Fruit fly (Drosophila melanogaster) whole organism, embryonic: ENCODE measurements around the gene Sdhaf3.

Source experiments
- Antp ChIP-seq: fragments of 200-800 bp; sonication (Bioruptor generic); optimal IDR thresholded peaks from 3 replicates; lab custom pipeline; 2016; ENCODE audit warnings: missing biosample characterization, missing genetic modification characterization
- CG10543 ChIP-seq: fragments of 200-800 bp; sonication (Bioruptor generic); optimal IDR thresholded peaks from 3 replicates; lab custom pipeline; 2017; ENCODE audit warnings: missing biosample characterization, mild to moderate bottlenecking, missing genetic modification characterization, moderate library complexity
- CG10979 ChIP-seq: fragments of 200-800 bp; sonication (Bioruptor generic); optimal IDR thresholded peaks from 2 replicates; lab custom pipeline; 2018; ENCODE audit warnings: missing biosample characterization, mild to moderate bottlenecking, missing genetic modification characterization, moderate library complexity
- CG11504 ChIP-seq: fragments of 200-800 bp; sonication (Bioruptor generic); optimal IDR thresholded peaks from 3 replicates; lab custom pipeline; 2019; ENCODE audit warnings: missing biosample characterization, mild to moderate bottlenecking, missing genetic modification characterization, moderate library complexity
- CG12071 ChIP-seq: fragments of 200-800 bp; sonication (Bioruptor generic); optimal IDR thresholded peaks from 3 replicates; lab custom pipeline; 2018; ENCODE audit warnings: missing biosample characterization, mild to moderate bottlenecking, missing genetic modification characterization
- CG12236 ChIP-seq: fragments of 200-800 bp; sonication (Bioruptor generic); optimal IDR thresholded peaks from 2 replicates; lab custom pipeline; 2016; ENCODE audit warnings: missing biosample characterization, missing genetic modification characterization
- CG1603 ChIP-seq: fragments of 200-800 bp; sonication (Bioruptor generic); optimal IDR thresholded peaks from 2 replicates; lab custom pipeline; 2019; ENCODE audit warnings: missing biosample characterization, mild to moderate bottlenecking, missing genetic modification characterization, moderate library complexity
- CG17612 ChIP-seq: fragments of 200-800 bp; sonication (Bioruptor generic); IDR thresholded peaks from 2 replicates; pipeline ENCODE4 v1.3.6; 2022; ENCODE audit warnings: missing biosample characterization, missing genetic modification characterization
- CG17829 ChIP-seq: fragments of 200-800 bp; optimal IDR thresholded peaks from 2 replicates; lab custom pipeline; 2019; ENCODE audit warnings: missing biosample characterization, mild to moderate bottlenecking, missing genetic modification characterization, moderate library complexity
- CG2202 ChIP-seq: fragments of 200-800 bp; sonication (Bioruptor generic); optimal IDR thresholded peaks from 2 replicates; lab custom pipeline; 2018; ENCODE audit warnings: missing biosample characterization, mild to moderate bottlenecking, missing genetic modification characterization
- CG2712 ChIP-seq: fragments of 200-800 bp; optimal IDR thresholded peaks from 3 replicates; lab custom pipeline; 2019; ENCODE audit warnings: missing biosample characterization, mild to moderate bottlenecking, missing genetic modification characterization, moderate library complexity
- CG31365 ChIP-seq: fragments of 200-800 bp; sonication (Bioruptor generic); optimal IDR thresholded peaks from 2 replicates; lab custom pipeline; 2018; ENCODE audit warnings: missing biosample characterization, mild to moderate bottlenecking, missing genetic modification characterization
- CG31441 ChIP-seq: fragments of 200-800 bp; sonication (Bioruptor generic); IDR thresholded peaks from 2 replicates; pipeline ENCODE4 v1.3.6; 2022; ENCODE audit warnings: missing biosample characterization, missing genetic modification characterization
- CG3163 ChIP-seq: fragments of 200-800 bp; sonication (Bioruptor generic); optimal IDR thresholded peaks from 3 replicates; lab custom pipeline; 2016; ENCODE audit warnings: missing biosample characterization, missing genetic modification characterization
- CG33213 ChIP-seq: fragments of 200-800 bp; sonication (Bioruptor generic); optimal IDR thresholded peaks from 3 replicates; lab custom pipeline; 2016; ENCODE audit warnings: missing biosample characterization, missing genetic modification characterization
- CG33557 ChIP-seq: fragments of 200-800 bp; sonication (Bioruptor generic); optimal IDR thresholded peaks from 2 replicates; lab custom pipeline; 2019; ENCODE audit warnings: missing biosample characterization, mild to moderate bottlenecking, missing genetic modification characterization, moderate library complexity
- CG3726 ChIP-seq: fragments of 200-800 bp; sonication (Bioruptor generic); IDR thresholded peaks from 3 replicates; pipeline ENCODE4, ENCODE4 v1.3.6; 2022; ENCODE audit warnings: missing biosample characterization, missing genetic modification characterization
- CG3838 ChIP-seq: fragments of 200-800 bp; sonication (Bioruptor generic); optimal IDR thresholded peaks from 3 replicates; lab custom pipeline; 2016; ENCODE audit warnings: missing biosample characterization, missing genetic modification characterization
- CG3995 ChIP-seq: fragments of 200-800 bp; sonication (Bioruptor generic); optimal IDR thresholded peaks from 3 replicates; lab custom pipeline; 2016; ENCODE audit warnings: missing biosample characterization, missing genetic modification characterization
- CG4730 ChIP-seq: fragments of 200-800 bp; sonication (Bioruptor generic); IDR thresholded peaks from 2 replicates; pipeline ENCODE4 v1.3.6; 2022; ENCODE audit warnings: missing biosample characterization, missing genetic modification characterization
- CG7928 ChIP-seq: fragments of 200-800 bp; sonication (Bioruptor generic); optimal IDR thresholded peaks from 2 replicates; lab custom pipeline; 2017; ENCODE audit warnings: missing biosample characterization, mild to moderate bottlenecking, missing genetic modification characterization
- CG8478 ChIP-seq: fragments of >200 bp; optimal IDR thresholded peaks from 2 replicates; lab custom pipeline; 2018
- Chrac-16 ChIP-seq: fragments of 200-800 bp; sonication (Bioruptor generic); optimal IDR thresholded peaks from 3 replicates; lab custom pipeline; 2016; ENCODE audit warnings: missing biosample characterization, missing genetic modification characterization
- CrebB ChIP-seq: fragments of 200-800 bp; sonication (Bioruptor generic); optimal IDR thresholded peaks from 3 replicates; lab custom pipeline; 2018; ENCODE audit warnings: missing biosample characterization, mild to moderate bottlenecking, missing genetic modification characterization
- D19B ChIP-seq: fragments of 200-800 bp; sonication (Bioruptor generic); optimal IDR thresholded peaks from 2 replicates; lab custom pipeline; 2017; ENCODE audit warnings: missing biosample characterization, mild to moderate bottlenecking, missing genetic modification characterization
- Dek ChIP-seq: fragments of 200-800 bp; sonication (Bioruptor generic); optimal IDR thresholded peaks from 3 replicates; lab custom pipeline; 2019; ENCODE audit warnings: missing biosample characterization, mild to moderate bottlenecking, missing genetic modification characterization, moderate library complexity
- Dip3 ChIP-seq: fragments of 200-800 bp; sonication (Bioruptor generic); optimal IDR thresholded peaks from 3 replicates; lab custom pipeline; 2016; ENCODE audit warnings: missing biosample characterization, missing genetic modification characterization
- Dp ChIP-seq: fragments of 200-800 bp; sonication (Bioruptor generic); optimal IDR thresholded peaks from 2 replicates; lab custom pipeline; 2018; ENCODE audit warnings: missing biosample characterization, mild to moderate bottlenecking, missing genetic modification characterization, moderate library complexity
- Gsc ChIP-seq: fragments of 200-800 bp; sonication (Bioruptor generic); IDR thresholded peaks from 2 replicates; pipeline ENCODE4 v1.3.6; 2022; ENCODE audit warnings: missing biosample characterization, missing genetic modification characterization
- HmgZ ChIP-seq: fragments of 200-800 bp; sonication (Bioruptor generic); optimal IDR thresholded peaks from 2 replicates; lab custom pipeline; 2018; ENCODE audit warnings: missing biosample characterization, mild to moderate bottlenecking, missing genetic modification characterization
- Mad ChIP-seq: fragments of 200-800 bp; sonication (Bioruptor generic); optimal IDR thresholded peaks from 2 replicates; lab custom pipeline; 2016; ENCODE audit warnings: missing biosample characterization, missing genetic modification characterization
- NK7.1 ChIP-seq: fragments of 200-800 bp; sonication (Bioruptor generic); optimal IDR thresholded peaks from 3 replicates; lab custom pipeline; 2016; ENCODE audit warnings: missing biosample characterization, missing genetic modification characterization
- NfI ChIP-seq: fragments of 200-800 bp; sonication (Bioruptor generic); optimal IDR thresholded peaks from 3 replicates; lab custom pipeline; 2018; ENCODE audit warnings: missing biosample characterization, mild to moderate bottlenecking, missing genetic modification characterization, moderate library complexity
- Ptx1 ChIP-seq: fragments of 200-800 bp; sonication (Bioruptor generic); IDR thresholded peaks from 2 replicates; pipeline ENCODE4 v1.3.6; 2022; ENCODE audit warnings: missing biosample characterization, missing genetic modification characterization
- Rfx ChIP-seq: fragments of 200-800 bp; sonication (Bioruptor generic); IDR thresholded peaks from 2 replicates; pipeline ENCODE4 v1.3.6; 2022; ENCODE audit warnings: missing biosample characterization, missing genetic modification characterization
- Scr ChIP-seq: fragments of 200-800 bp; sonication (Bioruptor generic); IDR thresholded peaks from 2 replicates; pipeline ENCODE4 v1.3.6; 2022; ENCODE audit warnings: missing biosample characterization, missing genetic modification characterization; ENCODE audit not compliant: partially characterized antibody
- Ssrp ChIP-seq: fragments of 200-800 bp; sonication (Bioruptor generic); optimal IDR thresholded peaks from 2 replicates; lab custom pipeline; 2018; ENCODE audit warnings: missing biosample characterization, mild to moderate bottlenecking, missing genetic modification characterization, moderate library complexity
- TFAM ChIP-seq: fragments of 200-800 bp; sonication (Bioruptor generic); optimal IDR thresholded peaks from 2 replicates; lab custom pipeline; 2017; ENCODE audit warnings: missing biosample characterization, missing genetic modification characterization, inconsistent platforms
- crp ChIP-seq, 2 experiments: fragments of 200-800 bp; sonication (Bioruptor generic); optimal IDR thresholded peaks; 2 replicates in 1 of 2; 3 replicates in 1 of 2; lab custom pipeline; 2017; ENCODE audit warnings: missing biosample characterization in 2 of 2, missing genetic modification characterization in 2 of 2, mild to moderate bottlenecking in 1 of 2, moderate library complexity in 1 of 2
- her ChIP-seq: fragments of 200-800 bp; sonication (Bioruptor generic); optimal IDR thresholded peaks from 2 replicates; lab custom pipeline; 2016; ENCODE audit warnings: missing biosample characterization, missing genetic modification characterization
- insv ChIP-seq, 2 experiments: fragments of 200-800 bp; sonication (Bioruptor generic); optimal IDR thresholded peaks; 3 replicates each; lab custom pipeline; 2016 to 2018; ENCODE audit warnings: missing biosample characterization in 2 of 2, missing genetic modification characterization in 2 of 2
- lab ChIP-seq: fragments of 200-800 bp; sonication (Bioruptor generic); optimal IDR thresholded peaks from 3 replicates; lab custom pipeline; 2017; ENCODE audit warnings: missing biosample characterization, missing genetic modification characterization, mild to moderate bottlenecking, moderate library complexity, missing genetic modification reagents
- nerfin-1 ChIP-seq: fragments of 200-800 bp; sonication (Bioruptor generic); optimal IDR thresholded peaks from 3 replicates; lab custom pipeline; 2019; ENCODE audit warnings: missing biosample characterization, mild to moderate bottlenecking, missing genetic modification characterization, moderate library complexity
- otp ChIP-seq: fragments of 200-800 bp; sonication (Bioruptor generic); IDR thresholded peaks from 3 replicates; pipeline ENCODE4, ENCODE4 v1.3.6; 2022; ENCODE audit warnings: missing biosample characterization, missing genetic modification characterization
- pho ChIP-seq: fragments of 200-800 bp; sonication (Bioruptor generic); optimal IDR thresholded peaks from 2 replicates; lab custom pipeline; 2016; ENCODE audit warnings: missing biosample characterization, missing genetic modification characterization
- run ChIP-seq: fragments of 200-800 bp; sonication (Bioruptor generic); optimal IDR thresholded peaks from 3 replicates; lab custom pipeline; 2018; ENCODE audit warnings: missing biosample characterization, mild to moderate bottlenecking, missing genetic modification characterization
- scrt ChIP-seq: fragments of 200-800 bp; sonication (Bioruptor generic); optimal IDR thresholded peaks from 2 replicates; lab custom pipeline; 2018; ENCODE audit warnings: missing biosample characterization, mild to moderate bottlenecking, missing genetic modification characterization, moderate library complexity
- sens ChIP-seq: fragments of 200-800 bp; sonication (Bioruptor generic); peaks from one replicate; lab custom pipeline; 2016; ENCODE audit warnings: missing biosample characterization, missing genetic modification characterization
- toy ChIP-seq: fragments of 200-800 bp; sonication (Bioruptor generic); IDR thresholded peaks from 2 replicates; pipeline ENCODE4 v1.3.6; 2022; ENCODE audit warnings: missing biosample characterization, missing genetic modification characterization
- trem ChIP-seq: fragments of 200-800 bp; optimal IDR thresholded peaks from 3 replicates; lab custom pipeline; 2019; ENCODE audit warnings: missing biosample characterization, mild to moderate bottlenecking, missing genetic modification characterization, moderate library complexity
- vnd ChIP-seq: fragments of 200-800 bp; sonication (Bioruptor generic); IDR thresholded peaks from 3 replicates; pipeline ENCODE4 v1.3.6; 2022; ENCODE audit warnings: missing biosample characterization, missing genetic modification characterization; ENCODE audit not compliant: partially characterized antibody
- yki ChIP-seq: fragments of >200 bp; optimal IDR thresholded peaks from 3 replicates; lab custom pipeline; 2018
- z ChIP-seq: fragments of 200-800 bp; sonication (Bioruptor generic); IDR thresholded peaks from 3 replicates; pipeline ENCODE4 v1.3.6; 2022; ENCODE audit warnings: missing biosample characterization, missing genetic modification characterization

Sdhaf3 gene

dm6 chr3R:16453597-16453996, 28.7 kb downstream of the Sdhaf3 start, which contains the start of gene Pak3 (continued):
- TF ChIP-seq pho (GFP tag; lab: Kevin White, UChicago) (no peak), her (GFP tag; lab: Kevin White, UChicago) (no peak), Ptx1 (GFP tag; lab: Robert Waterston, UW) (no peak), z (GFP tag; lab: Robert Waterston, UW) (no peak), CG3726 (GFP tag; lab: Robert Waterston, UW) (no peak), Dp (peak; percentile 63), Gsc (no peak), CG2202 (tag; lab: Kevin White, UChicago) (no peak), CG11504 (tag; lab: Kevin White, UChicago) (no peak), Scr (peak; percentile 68), CG3163 (GFP tag; lab: Kevin White, UChicago) (no peak), CG17829 (peak; percentile 53), CG12236 (GFP tag; lab: Kevin White, UChicago) (no peak), Rfx (GFP tag; lab: Robert Waterston, UW) (peak; percentile 6; the same call in 1 of the 2 replicates), CG10979 (tag; lab: Kevin White, UChicago) (no peak), CG3838 (GFP tag; lab: Kevin White, UChicago) (no peak), CG1603 (tag; lab: Kevin White, UChicago) (peak; percentile 54), NfI (GFP tag; lab: Kevin White, UChicago) (peak; percentile 3), Ssrp (tag; lab: Kevin White, UChicago) (no peak), crp (GFP tag; optimal IDR thresholded peaks at IDR 0.05; lab: Kevin White, UChicago) (peak in 1 of 2 experiments; percentile 49), sens (GFP tag; lab: Kevin White, UChicago) (peak; percentile 81), otp (GFP tag; lab: Robert Waterston, UW) (no peak), CG2712 (tag; lab: Kevin White, UChicago) (peak; percentile 43), CG12071 (GFP tag; lab: Kevin White, UChicago) (no peak), CG33213 (GFP tag; lab: Kevin White, UChicago) (no peak), nerfin-1 (tag; lab: Kevin White, UChicago) (no peak), CG31365 (tag; lab: Kevin White, UChicago) (peak; percentile 0), TFAM (no peak), CG10543 (GFP tag; lab: Kevin White, UChicago) (no peak), CG33557 (GFP tag; lab: Kevin White, UChicago) (no peak), Mad (GFP tag; lab: Kevin White, UChicago) (no peak), lab (GFP tag; lab: Kevin White, UChicago) (no peak), scrt (no peak), Dip3 (GFP tag; lab: Kevin White, UChicago) (no peak), toy (GFP tag; lab: Robert Waterston, UW) (no peak), CG7928 (GFP tag; lab: Kevin White, UChicago) (peak; percentile 3), Chrac-16 (no peak), Dek (peak; percentile 31), CG4730 (GFP tag; lab: Robert Waterston, UW) (no peak), CG3995 (GFP tag; lab: Kevin White, UChicago) (no peak), CG17612 (GFP tag; lab: Robert Waterston, UW) (no peak), NK7.1 (GFP tag; lab: Kevin White, UChicago) (no peak), CG8478 (lab: Kevin White, UChicago) (no peak), CrebB (no peak), run (no peak), yki (lab: Kevin White, UChicago) (no peak), insv (GFP tag; optimal IDR thresholded peaks at IDR 0.05; lab: Kevin White, UChicago) (no peak), CG31441 (GFP tag; lab: Robert Waterston, UW) (no peak), trem (peak; percentile 80), HmgZ (tag; lab: Kevin White, UChicago) (peak; percentile 42), vnd (GFP tag; lab: Robert Waterston, UW) (peak; percentile 63), Antp (GFP tag; lab: Kevin White, UChicago) (no peak), D19B (GFP tag; lab: Kevin White, UChicago) (no peak)
